Fruit fly (Drosophila melanogaster) S2 (cell line): ENCODE measurements around the gene Exn.

Experiments used
- CG8478 ChIP-seq: fragments of >200 bp; optimal IDR thresholded peaks from 2 replicates; lab custom pipeline; 2018
- CTCF ChIP-seq, 2 experiments: fragments of >200 bp; optimal IDR thresholded peaks; 2 replicates each; lab custom pipeline; 2018

DNA sequence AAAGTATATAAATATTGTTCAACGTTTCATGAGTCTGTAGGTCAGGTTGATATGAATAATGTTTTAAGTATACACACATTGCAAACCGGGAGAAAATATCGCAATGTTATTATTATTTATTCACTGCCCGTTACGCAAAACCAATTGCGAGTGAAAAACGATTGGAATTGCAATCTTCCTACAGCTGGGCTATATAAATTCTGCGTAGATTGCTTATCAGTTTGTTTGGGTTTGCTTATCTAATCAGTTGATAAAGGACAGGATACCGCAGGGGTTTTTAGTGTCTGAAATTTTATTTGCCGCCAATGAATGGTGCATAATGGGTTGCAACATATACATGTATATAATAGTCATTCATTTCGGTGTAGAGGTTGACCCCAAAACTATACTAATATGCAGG lies 14.2 kb downstream of the Exn start:
- no peak for TF ChIP-seq CG8478 (lab: Kevin White, UChicago)
- TF ChIP-seq CTCF (optimal IDR thresholded peaks at IDR 0.05; lab: Kevin White, UChicago) = no peak
